Worm (Caenorhabditis elegans) whole organism, midembryonic: Measurements from ENCODE around the gene igdb-1.

Experiments
- flt-1 ChIP-seq: fragments of 200-800 bp; sonication (Bioruptor generic); IDR thresholded peaks from 2 replicates; pipeline ENCODE4 v1.3.6; 2022; ENCODE audit warnings: missing genetic modification characterization, missing compliant biosample characterization
- ztf-23 ChIP-seq: fragments of 200-800 bp; sonication (Bioruptor generic); IDR thresholded peaks from 2 replicates; pipeline ENCODE4 v1.3.6; 2022; ENCODE audit warnings: missing genetic modification reagents, missing genetic modification characterization, missing compliant biosample characterization
- ztf-29 ChIP-seq: fragments of 200-800 bp; sonication (Bioruptor generic); IDR thresholded peaks from 2 replicates; pipeline ENCODE4 v1.3.6; 2022; ENCODE audit warnings: missing genetic modification reagents, missing genetic modification characterization, missing compliant biosample characterization

DNA sequence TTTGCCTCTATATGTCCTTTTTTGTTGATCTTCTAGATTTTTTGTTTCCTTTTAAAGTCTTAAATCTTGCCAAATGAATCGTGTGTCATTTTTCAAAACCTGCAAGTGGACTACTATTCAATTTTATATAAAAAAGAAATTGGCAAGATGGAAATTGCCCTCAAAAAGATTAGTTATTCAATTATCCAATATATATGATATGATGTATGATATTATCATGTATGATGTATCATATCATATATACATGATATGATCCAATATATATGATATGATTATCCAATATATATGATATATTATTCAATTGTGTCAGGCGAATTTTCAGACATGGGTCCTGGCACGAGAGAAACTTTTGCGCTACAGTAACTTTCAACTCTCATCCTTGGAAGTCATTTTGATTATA lies 16.4 kb downstream of the igdb-1 start, which contains the start of gene sru-20:
- TF ChIP-seq ztf-29 = no peak
- no peak for TF ChIP-seq ztf-23 (GFP tag; lab: Robert Waterston, UW)
- TF ChIP-seq flt-1 (GFP tag; lab: Robert Waterston, UW) = no peak
